Worm (Caenorhabditis elegans) whole organism, young adult: Measurements from ENCODE around the gene C55C3.4.

Experiments
- him-1 ChIP-seq: sonication (generic microtip); optimal IDR thresholded peaks from 2 replicates; lab custom pipeline; 2016; ENCODE audit warnings: missing genotype, missing genetic modification reagents, missing genetic modification characterization, missing compliant biosample characterization
- xnd-1 ChIP-seq: sonication (generic microtip); optimal IDR thresholded peaks from 2 replicates; lab custom pipeline; 2016; ENCODE audit warnings: missing genotype, missing genetic modification reagents, missing genetic modification characterization, missing compliant biosample characterization
- ztf-25 ChIP-seq: fragments of 200-800 bp; sonication (Bioruptor generic); IDR thresholded peaks from 2 replicates; pipeline ENCODE4 v1.3.6; 2022; ENCODE audit warnings: missing genetic modification reagents, missing genetic modification characterization, missing compliant biosample characterization

DNA sequence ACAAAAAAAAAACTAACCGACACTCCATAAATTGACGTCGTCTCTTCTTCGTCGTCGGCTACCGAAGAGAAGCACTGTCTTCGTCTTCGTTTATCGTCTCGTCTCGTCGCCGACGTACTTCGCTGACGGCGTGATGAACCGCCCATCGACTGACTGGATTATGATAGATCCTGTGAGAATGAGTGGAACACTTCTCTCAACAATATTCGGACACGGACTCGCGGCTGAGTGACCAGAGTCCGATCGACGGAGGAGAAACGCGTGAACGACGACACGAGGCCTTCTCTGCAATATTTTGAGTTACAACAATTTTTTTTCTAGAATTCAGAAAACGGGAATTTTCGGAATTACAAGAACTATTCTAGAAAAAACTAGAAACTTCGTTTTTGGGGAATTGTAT is 17.7 kb downstream of the C55C3.4 start, which contains the start of gene skn-1:
- TF ChIP-seq ztf-25 (no peak), him-1 (no peak), xnd-1 (tag; lab: Kevin White, UChicago) (no peak)
